Fruit fly (Drosophila melanogaster) whole organism, embryonic: Measurements from ENCODE around the gene dlp.

Experiments
- Abd-B ChIP-seq: fragments of 200-800 bp; sonication (Bioruptor generic); optimal IDR thresholded peaks from 2 replicates; lab custom pipeline; 2018; ENCODE audit warnings: missing biosample characterization, mild to moderate bottlenecking, missing genetic modification characterization, moderate library complexity
- BtbVII ChIP-seq: fragments of 200-800 bp; sonication (Bioruptor generic); optimal IDR thresholded peaks from 3 replicates; lab custom pipeline; 2017; ENCODE audit warnings: missing biosample characterization, mild to moderate bottlenecking, missing genetic modification characterization
- CG1024 ChIP-seq: fragments of 200-800 bp; sonication (Bioruptor generic); IDR thresholded peaks from 2 replicates; pipeline ENCODE4 v1.3.6; 2022; ENCODE audit warnings: missing biosample characterization, missing genetic modification characterization
- CG10267 ChIP-seq: fragments of 200-800 bp; sonication (Bioruptor generic); optimal IDR thresholded peaks from 2 replicates; lab custom pipeline; 2018; ENCODE audit warnings: missing biosample characterization, mild to moderate bottlenecking, missing genetic modification characterization, moderate library complexity
- CG10274 ChIP-seq: fragments of 200-800 bp; sonication (Bioruptor generic); optimal IDR thresholded peaks from 3 replicates; lab custom pipeline; 2017; ENCODE audit warnings: missing biosample characterization, mild to moderate bottlenecking, missing genetic modification characterization
- CG11093 ChIP-seq: fragments of 200-800 bp; sonication (Bioruptor generic); IDR thresholded peaks from 3 replicates; pipeline ENCODE4 v1.3.6; 2022; ENCODE audit warnings: missing biosample characterization, missing genetic modification characterization
- CG12219 ChIP-seq: fragments of 200-800 bp; sonication (Bioruptor generic); optimal IDR thresholded peaks from 3 replicates; lab custom pipeline; 2018; ENCODE audit warnings: missing biosample characterization, mild to moderate bottlenecking, missing genetic modification characterization
- CG1233 ChIP-seq: fragments of 200-800 bp; sonication (Bioruptor generic); optimal IDR thresholded peaks from 4 replicates; lab custom pipeline; 2018; ENCODE audit warnings: missing biosample characterization, mild to moderate bottlenecking, missing genetic modification characterization
- CG13424 ChIP-seq: fragments of 200-800 bp; sonication (Bioruptor generic); optimal IDR thresholded peaks from 2 replicates; lab custom pipeline; 2019; ENCODE audit warnings: missing biosample characterization, mild to moderate bottlenecking, missing genetic modification characterization, moderate library complexity
- CG15269 ChIP-seq: fragments of 200-800 bp; sonication (Bioruptor generic); optimal IDR thresholded peaks from 2 replicates; lab custom pipeline; 2018; ENCODE audit warnings: missing biosample characterization, mild to moderate bottlenecking, missing genetic modification characterization, moderate library complexity
- CG1602 ChIP-seq: fragments of 200-800 bp; sonication (Bioruptor generic); optimal IDR thresholded peaks from 3 replicates; lab custom pipeline; 2016; ENCODE audit warnings: missing biosample characterization, missing genetic modification characterization
- CG16815 ChIP-seq: fragments of 200-800 bp; sonication (Bioruptor generic); optimal IDR thresholded peaks from 3 replicates; lab custom pipeline; 2017; ENCODE audit warnings: missing biosample characterization, mild to moderate bottlenecking, missing genetic modification characterization
- CG17385 ChIP-seq: fragments of 200-800 bp; sonication (Bioruptor generic); optimal IDR thresholded peaks from 3 replicates; lab custom pipeline; 2018; ENCODE audit warnings: missing biosample characterization, mild to moderate bottlenecking, missing genetic modification characterization
- CG17612 ChIP-seq: fragments of 200-800 bp; sonication (Bioruptor generic); IDR thresholded peaks from 2 replicates; pipeline ENCODE4 v1.3.6; 2022; ENCODE audit warnings: missing biosample characterization, missing genetic modification characterization
- CG18262 ChIP-seq: fragments of 200-800 bp; optimal IDR thresholded peaks from 3 replicates; lab custom pipeline; 2019; ENCODE audit warnings: missing biosample characterization, mild to moderate bottlenecking, missing genetic modification characterization, moderate library complexity
- CG2120 ChIP-seq: fragments of 200-800 bp; sonication (Bioruptor generic); optimal IDR thresholded peaks from 3 replicates; lab custom pipeline; 2016; ENCODE audit warnings: missing biosample characterization, missing genetic modification characterization
- CG2712 ChIP-seq: fragments of 200-800 bp; optimal IDR thresholded peaks from 3 replicates; lab custom pipeline; 2019; ENCODE audit warnings: missing biosample characterization, mild to moderate bottlenecking, missing genetic modification characterization, moderate library complexity
- CG33557 ChIP-seq: fragments of 200-800 bp; sonication (Bioruptor generic); optimal IDR thresholded peaks from 2 replicates; lab custom pipeline; 2019; ENCODE audit warnings: missing biosample characterization, mild to moderate bottlenecking, missing genetic modification characterization, moderate library complexity
- CG4360 ChIP-seq: fragments of 200-800 bp; sonication (Bioruptor generic); IDR thresholded peaks from 2 replicates; pipeline ENCODE4 v1.3.6; 2022; ENCODE audit warnings: missing biosample characterization, missing genetic modification characterization
- CG7556 ChIP-seq: fragments of 200-800 bp; sonication (Bioruptor generic); optimal IDR thresholded peaks from 2 replicates; lab custom pipeline; 2017; ENCODE audit warnings: missing biosample characterization, mild to moderate bottlenecking, missing genetic modification characterization
- D ChIP-seq, 2 experiments: fragments of 200-800 bp in 1 of 2; fragments of >200 bp in 1 of 2; sonication (Bioruptor generic) in 1 of 2; optimal IDR thresholded peaks; 2 replicates in 1 of 2; 3 replicates in 1 of 2; lab custom pipeline; 2017; ENCODE audit warnings: mild to moderate bottlenecking in 1 of 2, missing biosample characterization in 1 of 2, missing genetic modification characterization in 1 of 2, missing genetic modification reagents in 1 of 2
- D19B ChIP-seq: fragments of 200-800 bp; sonication (Bioruptor generic); optimal IDR thresholded peaks from 2 replicates; lab custom pipeline; 2017; ENCODE audit warnings: missing biosample characterization, mild to moderate bottlenecking, missing genetic modification characterization
- Deaf1 ChIP-seq: fragments of 200-800 bp; optimal IDR thresholded peaks from 3 replicates; lab custom pipeline; 2019; ENCODE audit warnings: missing biosample characterization, mild to moderate bottlenecking, missing genetic modification characterization, moderate library complexity
- Dref ChIP-seq: fragments of 200-800 bp; sonication (Bioruptor generic); IDR thresholded peaks from 2 replicates; pipeline ENCODE4 v1.3.6; 2022; ENCODE audit warnings: missing biosample characterization, missing genetic modification characterization
- Fer1 ChIP-seq: fragments of 200-800 bp; sonication (Bioruptor generic); optimal IDR thresholded peaks from 2 replicates; lab custom pipeline; 2017; ENCODE audit warnings: missing biosample characterization, mild to moderate bottlenecking, missing genetic modification characterization
- Gug ChIP-seq: fragments of 200-800 bp; sonication (Bioruptor generic); IDR thresholded peaks from 4 replicates; pipeline ENCODE4 v1.3.6; 2022; ENCODE audit warnings: missing biosample characterization, missing genetic modification characterization
- HLHmδ ChIP-seq: fragments of 200-800 bp; sonication (Bioruptor generic); optimal IDR thresholded peaks from 2 replicates; lab custom pipeline; 2018; ENCODE audit warnings: missing biosample characterization, mild to moderate bottlenecking, missing genetic modification characterization, moderate library complexity
- Hr3 ChIP-seq: fragments of 200-800 bp; sonication (Bioruptor generic); optimal IDR thresholded peaks from 3 replicates; lab custom pipeline; 2016; ENCODE audit warnings: missing biosample characterization, missing genetic modification characterization
- Meics ChIP-seq: fragments of 200-800 bp; sonication (Bioruptor generic); optimal IDR thresholded peaks from 2 replicates; lab custom pipeline; 2017; ENCODE audit warnings: missing biosample characterization, mild to moderate bottlenecking, missing genetic modification characterization
- Nf-YB ChIP-seq: fragments of 200-800 bp; sonication (Bioruptor generic); optimal IDR thresholded peaks from 3 replicates; lab custom pipeline; 2019; ENCODE audit warnings: missing biosample characterization, mild to moderate bottlenecking, missing genetic modification characterization, moderate library complexity
- Nf-YC ChIP-seq: fragments of 200-800 bp; optimal IDR thresholded peaks from 3 replicates; lab custom pipeline; 2019; ENCODE audit warnings: missing biosample characterization, mild to moderate bottlenecking, missing genetic modification characterization, moderate library complexity
- Oli ChIP-seq: fragments of 200-800 bp; sonication (Bioruptor generic); optimal IDR thresholded peaks from 2 replicates; lab custom pipeline; 2018; ENCODE audit warnings: missing biosample characterization, mild to moderate bottlenecking, missing genetic modification characterization, moderate library complexity
- Rfx ChIP-seq: fragments of 200-800 bp; sonication (Bioruptor generic); IDR thresholded peaks from 2 replicates; pipeline ENCODE4 v1.3.6; 2022; ENCODE audit warnings: missing biosample characterization, missing genetic modification characterization
- Trl ChIP-seq, 3 experiments: fragments of >200 bp in 2 of 3; fragments of 200-800 bp in 1 of 3; sonication (Bioruptor generic) in 1 of 3; optimal IDR thresholded peaks; 2 replicates in 1 of 3; 3 replicates in 2 of 3; lab custom pipeline; 2016 to 2017; ENCODE audit warnings: missing biosample characterization in 1 of 3, missing genetic modification characterization in 1 of 3
- Vsx1 ChIP-seq: fragments of 200-800 bp; sonication (Bioruptor generic); optimal IDR thresholded peaks from 2 replicates; lab custom pipeline; 2017; ENCODE audit warnings: missing biosample characterization, mild to moderate bottlenecking, missing genetic modification characterization, missing genetic modification reagents
- cg ChIP-seq: fragments of 200-800 bp; sonication (Bioruptor generic); optimal IDR thresholded peaks from 3 replicates; lab custom pipeline; 2019; ENCODE audit warnings: missing biosample characterization, mild to moderate bottlenecking, missing genetic modification characterization, moderate library complexity
- chif ChIP-seq, 2 experiments: fragments of 200-800 bp; sonication (Bioruptor generic); optimal IDR thresholded peaks; 3 replicates each; lab custom pipeline; 2016; ENCODE audit warnings: missing biosample characterization in 2 of 2, missing genetic modification characterization in 2 of 2
- crp ChIP-seq, 2 experiments: fragments of 200-800 bp; sonication (Bioruptor generic); optimal IDR thresholded peaks; 2 replicates in 1 of 2; 3 replicates in 1 of 2; lab custom pipeline; 2017; ENCODE audit warnings: missing biosample characterization in 2 of 2, missing genetic modification characterization in 2 of 2, mild to moderate bottlenecking in 1 of 2, moderate library complexity in 1 of 2
- dmrt11E ChIP-seq: fragments of 200-800 bp; sonication (Bioruptor generic); optimal IDR thresholded peaks from 3 replicates; lab custom pipeline; 2018; ENCODE audit warnings: missing biosample characterization, mild to moderate bottlenecking, missing genetic modification characterization, moderate library complexity
- dysf ChIP-seq: fragments of 200-800 bp; sonication (Bioruptor generic); IDR thresholded peaks from 3 replicates; pipeline ENCODE4 v1.3.6; 2022; ENCODE audit warnings: missing biosample characterization, missing genetic modification characterization
- gce ChIP-seq: fragments of 200-800 bp; sonication (Bioruptor generic); IDR thresholded peaks from 3 replicates; pipeline ENCODE4 v1.3.6; 2022; ENCODE audit warnings: missing biosample characterization, missing genetic modification characterization
- grau ChIP-seq: fragments of 200-800 bp; optimal IDR thresholded peaks from 3 replicates; lab custom pipeline; 2019; ENCODE audit warnings: missing biosample characterization, mild to moderate bottlenecking, missing genetic modification characterization, moderate library complexity
- gsb-n ChIP-seq: fragments of 200-800 bp; sonication (Bioruptor generic); optimal IDR thresholded peaks from 3 replicates; lab custom pipeline; 2018; ENCODE audit warnings: missing biosample characterization, mild to moderate bottlenecking, missing genetic modification characterization
- kah ChIP-seq: fragments of 200-800 bp; sonication (Bioruptor generic); optimal IDR thresholded peaks from 2 replicates; lab custom pipeline; 2018; ENCODE audit warnings: missing biosample characterization, mild to moderate bottlenecking, missing genetic modification characterization
- org-1 ChIP-seq: fragments of 200-800 bp; sonication (Bioruptor generic); optimal IDR thresholded peaks from 2 replicates; lab custom pipeline; 2017; ENCODE audit warnings: missing biosample characterization, missing genetic modification characterization
- pan ChIP-seq, 4 experiments: fragments of >200 bp in 3 of 4; fragments of 200-800 bp in 1 of 4; sonication (Bioruptor generic) in 1 of 4; optimal IDR thresholded peaks in 3 of 4; IDR thresholded peaks in 1 of 4; 2 replicates each; pipeline versions ENCODE4 v1.3.6 to Lab custom; 2017 to 2022; ENCODE audit warnings: missing biosample characterization in 2 of 4, missing genetic modification characterization in 2 of 4, mixed read lengths in 1 of 4

The dlp gene

dm6 chr3L:14613792-14614677, 18.4 kb upstream of the dlp start, which contains the start of gene shd (continued):
- peak; percentile 84 for TF ChIP-seq cg (GFP tag; lab: Kevin White, UChicago)
- peak in 1 of 2 experiments; percentile 55 for TF ChIP-seq crp (GFP tag; optimal IDR thresholded peaks at IDR 0.05; lab: Kevin White, UChicago)
- no peak for TF ChIP-seq org-1 (GFP tag; lab: Kevin White, UChicago)
- peak; percentile 67 for TF ChIP-seq Nf-YC
- peak; percentile 16 for TF ChIP-seq CG1233 (GFP tag; lab: Kevin White, UChicago)
- peak; percentile 17 for TF ChIP-seq D19B
- TF ChIP-seq CG12219 = no peak
- TF ChIP-seq Deaf1 (tag; lab: Kevin White, UChicago) = peak; percentile 97
- no peak for TF ChIP-seq Fer1 (GFP tag; lab: Kevin White, UChicago)
- TF ChIP-seq CG11093 = no peak
- 0 out of 3 replicates have a peak, but pooled peaks have one; percentile 25 for TF ChIP-seq dysf (GFP tag; lab: Robert Waterston, UW)
- peak; percentile 39 for TF ChIP-seq gsb-n (tag; lab: Kevin White, UChicago)
- peak; percentile 18 for TF ChIP-seq CG10267 (tag; lab: Kevin White, UChicago)
- peak; percentile 75 for TF ChIP-seq CG18262 (tag; lab: Kevin White, UChicago)
- peak; percentile 22 to 42 for TF ChIP-seq Trl (optimal IDR thresholded peaks at IDR 0.05; lab: Kevin White, UChicago)
- TF ChIP-seq Trl (GFP tag; optimal IDR thresholded peaks at IDR 0.05; lab: Kevin White, UChicago) = no peak
- peak; percentile 85 for TF ChIP-seq Nf-YB (GFP tag; lab: Kevin White, UChicago)
- peak; percentile 20 for TF ChIP-seq BtbVII
- TF ChIP-seq Rfx (GFP tag; lab: Robert Waterston, UW) = peak; percentile 28; the same call in 1 of the 2 replicates
- peak; percentile 39; the same call in 1 of the 4 replicates for TF ChIP-seq Gug (GFP tag; lab: Robert Waterston, UW)
- peak; percentile 66 for TF ChIP-seq Meics (GFP tag; lab: Kevin White, UChicago)
- TF ChIP-seq grau = peak; percentile 92
- peak; percentile 43 for TF ChIP-seq CG33557
- no peak for TF ChIP-seq D (optimal IDR thresholded peaks at IDR 0.05; lab: Kevin White, UChicago)
- TF ChIP-seq D (GFP tag; optimal IDR thresholded peaks at IDR 0.05; lab: Kevin White, UChicago) = peak; percentile 16
- peak; percentile 9 for TF ChIP-seq Vsx1 (GFP tag; lab: Kevin White, UChicago)
- no peak for TF ChIP-seq pan (optimal IDR thresholded peaks at IDR 0.05; lab: Kevin White, UChicago)
- TF ChIP-seq pan (GFP tag; optimal IDR thresholded peaks at IDR 0.05 in 1 of 2, IDR thresholded peaks at IDR 0.05 in 1 of 2) = peak in 1 of 2 experiments; percentile 14
- TF ChIP-seq HLHmδ (GFP tag; lab: Kevin White, UChicago) = peak; percentile 6
- peak; percentile 39; the same call in 1 of the 2 replicates for TF ChIP-seq CG4360 (GFP tag; lab: Robert Waterston, UW)
- TF ChIP-seq Abd-B (GFP tag; lab: Kevin White, UChicago) = peak; percentile 23
- peak; percentile 48 for TF ChIP-seq Hr3
- TF ChIP-seq CG13424 (tag; lab: Kevin White, UChicago) = peak; percentile 32
- TF ChIP-seq CG16815 (GFP tag; lab: Kevin White, UChicago) = peak; percentile 65
- peak; percentile 40 for TF ChIP-seq CG2120 (GFP tag; lab: Kevin White, UChicago)
- TF ChIP-seq CG10274 (GFP tag; lab: Kevin White, UChicago) = peak; percentile 44
- peak; percentile 70 for TF ChIP-seq kah (GFP tag; lab: Kevin White, UChicago)
- no peak for TF ChIP-seq chif (GFP tag; optimal IDR thresholded peaks at IDR 0.05; lab: Kevin White, UChicago)
- peak; percentile 76 for TF ChIP-seq CG7556 (GFP tag; lab: Kevin White, UChicago)
- peak; percentile 19 for TF ChIP-seq CG17385
- TF ChIP-seq CG17612 = no peak
- no peak for TF ChIP-seq Dref (GFP tag; lab: Robert Waterston, UW)
- TF ChIP-seq CG1602 (GFP tag; lab: Kevin White, UChicago) = peak; percentile 34
- peak; percentile 26 for TF ChIP-seq CG15269 (tag; lab: Kevin White, UChicago)
- peak; percentile 57 for TF ChIP-seq Oli (tag; lab: Kevin White, UChicago)
- TF ChIP-seq dmrt11E (tag; lab: Kevin White, UChicago) = peak; percentile 52
- TF ChIP-seq CG2712 (tag; lab: Kevin White, UChicago) = peak; percentile 43
- no peak for TF ChIP-seq gce (GFP tag; lab: Robert Waterston, UW)
- TF ChIP-seq CG1024 (GFP tag; lab: Robert Waterston, UW) = no peak
